Fruit fly (Drosophila melanogaster): ENCODE results near the gene Rsf1.

Rsf1 gene

dm6 chr2L:10249655-10250202 lies 13.6 kb downstream of the Rsf1 start (continued):
- TF ChIP-seq dimm (GFP tag; IDR thresholded peaks at IDR 0.05) (no peak), Dad (GFP tag; optimal IDR thresholded peaks at IDR 0.05) (no peak), shn (GFP tag; optimal IDR thresholded peaks at IDR 0.05) (no peak), H2.0 (GFP tag; IDR thresholded peaks at IDR 0.05) (no peak), CG15479 (GFP tag; optimal IDR thresholded peaks at IDR 0.05) (peak; percentile 81), Ravus (GFP tag; IDR thresholded peaks at IDR 0.05) (no peak), p53 (GFP tag; optimal IDR thresholded peaks at IDR 0.05) (peak; percentile 76), mirr (GFP tag; optimal IDR thresholded peaks at IDR 0.05) (no peak), pan (optimal IDR thresholded peaks at IDR 0.05) (no peak), pan (GFP tag; optimal IDR thresholded peaks at IDR 0.05 in 1 of 2, IDR thresholded peaks at IDR 0.05 in 1 of 2) (no peak), NK7.1 (GFP tag; optimal IDR thresholded peaks at IDR 0.05) (no peak), dysf (GFP tag; IDR thresholded peaks at IDR 0.05) (no peak), Max (GFP tag; optimal IDR thresholded peaks at IDR 0.05) (no peak), org-1 (GFP tag; optimal IDR thresholded peaks at IDR 0.05) (no peak), ewg (GFP tag; optimal IDR thresholded peaks at IDR 0.05) (no peak), CG18764 (GFP tag; optimal IDR thresholded peaks at IDR 0.05) (no peak), Sox102F (GFP tag; optimal IDR thresholded peaks at IDR 0.05) (no peak), pnt (GFP tag; optimal IDR thresholded peaks at IDR 0.05) (no peak), CG10654 (GFP tag; optimal IDR thresholded peaks at IDR 0.05) (no peak), CG13287 (GFP tag; IDR thresholded peaks at IDR 0.05; ENCODE audit: partially characterized antibody) (no peak), Dbx (GFP tag; IDR thresholded peaks at IDR 0.05) (no peak), esg (GFP tag; conservative IDR thresholded peaks at IDR 0.05) (no peak), CG7839 (tag; optimal IDR thresholded peaks at IDR 0.05) (no peak), Mrtf (GFP tag; IDR thresholded peaks at IDR 0.05) (no peak), Ada2b (GFP tag; IDR thresholded peaks at IDR 0.05) (no peak), Trl (optimal IDR thresholded peaks at IDR 0.05) (no peak), Trl (GFP tag; optimal IDR thresholded peaks at IDR 0.05) (no peak), vvl (GFP tag; IDR thresholded peaks at IDR 0.05) (no peak), btn (GFP tag; optimal IDR thresholded peaks at IDR 0.05) (no peak), caup (GFP tag; optimal IDR thresholded peaks at IDR 0.05; ENCODE audit: severe bottlenecking) (no peak), E2f1 (GFP tag; IDR thresholded peaks at IDR 0.05) (no peak), Nf-YA (GFP tag; IDR thresholded peaks at IDR 0.05) (no peak), CG3838 (GFP tag; optimal IDR thresholded peaks at IDR 0.05) (no peak), lbe (GFP tag; optimal IDR thresholded peaks at IDR 0.05) (no peak), CG11560 (tag; IDR thresholded peaks at IDR 0.05) (no peak), sima (GFP tag; optimal IDR thresholded peaks at IDR 0.05) (no peak), CG34376 (GFP tag; optimal IDR thresholded peaks at IDR 0.05) (peak; percentile 80), CG13775 (GFP tag; optimal IDR thresholded peaks at IDR 0.05) (no peak), CG10321 (GFP tag; IDR thresholded peaks at IDR 0.05) (no peak), Sox100B (GFP tag; optimal IDR thresholded peaks at IDR 0.05) (peak; percentile 75), lmd (GFP tag; IDR thresholded peaks at IDR 0.05) (no peak), tx (GFP tag; optimal IDR thresholded peaks at IDR 0.05) (no peak), CG4854 (GFP tag; optimal IDR thresholded peaks at IDR 0.05) (no peak), CG9817 (tag; optimal IDR thresholded peaks at IDR 0.05) (no peak), CG14014 (GFP tag; IDR thresholded peaks at IDR 0.05) (peak; percentile 31; the same call in 1 of the 2 replicates), kni (GFP tag; optimal IDR thresholded peaks at IDR 0.05) (no peak), Dp (GFP tag; optimal IDR thresholded peaks at IDR 0.05) (no peak), Doc2 (GFP tag; IDR thresholded peaks at IDR 0.05) (no peak), CrebB (tag; optimal IDR thresholded peaks at IDR 0.05) (peak; percentile 64), jumu (GFP tag; optimal IDR thresholded peaks at IDR 0.05) (no peak), Hmr (GFP tag; optimal IDR thresholded peaks at IDR 0.05) (no peak), CG30431 (GFP tag; optimal IDR thresholded peaks at IDR 0.05) (no peak), CG15696 (tag; optimal IDR thresholded peaks at IDR 0.05) (peak; percentile 83)

Data from whole organism, embryonic.